Fruit fly (Drosophila melanogaster): ENCODE results near the gene danr.
"Not testable (repeated sequence)": the region's sequence is repeated elsewhere in the genome, so short reads cannot be mapped to it uniquely, and the experiment has no call there.

Gene danr

dm6 chr3R:25137565-25138367 is at the start of gene danr:
Gene danr (plus strand): TSS chr3R:25138072.
- no peak for TF ChIP-seq noc (tag; optimal IDR thresholded peaks at IDR 0.05)

- TF ChIP-seq noc (tag; optimal IDR thresholded peaks at IDR 0.05): no peak
Observed at dm6 chr3R:25094639-25095038, 43.2 kb upstream of the danr start, which contains the start of gene fd96Cb. Gene fd96Cb (plus strand): TSS chr3R:25095012.

- no peak for TF ChIP-seq noc (tag; optimal IDR thresholded peaks at IDR 0.05)
Observed at dm6 chr3R:25097486-25097885, 40.4 kb upstream of the danr start, which contains the start of the genes CG33095 and CG33096. Gene CG33095 (plus strand): TSS chr3R:25097672. Gene CG33096 (plus strand): TSS chr3R:25097672.

- no peak for TF ChIP-seq noc (tag; optimal IDR thresholded peaks at IDR 0.05)
Observed at dm6 chr3R:25102253-25102652, 35.6 kb upstream of the danr start, which contains the start of gene CG45095. Gene CG45095 (plus strand): TSS chr3R:25102553.

- TF ChIP-seq noc (tag; optimal IDR thresholded peaks at IDR 0.05): no peak
Observed at dm6 chr3R:25108932-25109331, 28.9 kb upstream of the danr start, which contains the start of gene CG34027. Gene CG34027 (minus strand): TSS chr3R:25109032.

dm6 chr3R:25112466-25112939 is 25.4 kb upstream of the danr start, which contains the start of gene Nepl16:
Gene Nepl16 (minus strand): TSS chr3R:25112516.
- no peak for TF ChIP-seq noc (tag; optimal IDR thresholded peaks at IDR 0.05)

- no peak for TF ChIP-seq noc (tag; optimal IDR thresholded peaks at IDR 0.05)
Observed at dm6 chr3R:25122736-25123211, 15.1 kb upstream of the danr start, which contains the start of the genes CG31510 and TTLL5. Gene CG31510 (minus strand): TSS chr3R:25122920. Gene TTLL5 (minus strand): TSS chr3R:25122920.

dm6 chr3R:25123262-25123661 is 14.6 kb upstream of the danr start, which contains the start of gene vig2:
Gene vig2 (plus strand): TSS chr3R:25123373.
- not testable (repeated sequence) for TF ChIP-seq noc (tag; optimal IDR thresholded peaks at IDR 0.05)

- no peak for TF ChIP-seq noc (tag; optimal IDR thresholded peaks at IDR 0.05)
Observed at dm6 chr3R:25126823-25127222, 11.0 kb upstream of the danr start.

dm6 chr3R:25127231-25127689 is 10.6 kb upstream of the danr start, which contains the start of the genes Mocs2A, Mocs2B and Clbn:
Gene Mocs2A (minus strand): TSS chr3R:25127359.
Gene Mocs2B (minus strand): TSS chr3R:25127359.
Gene Clbn (plus strand): TSS chr3R:25127502.
- no peak for TF ChIP-seq noc (tag; optimal IDR thresholded peaks at IDR 0.05)

- TF ChIP-seq noc (tag; optimal IDR thresholded peaks at IDR 0.05): not testable (repeated sequence)
Observed at dm6 chr3R:25131042-25131441, 6.8 kb upstream of the danr start, which contains the start of gene Bili. Gene Bili (plus strand): TSS chr3R:25131306.

- no peak for TF ChIP-seq noc (tag; optimal IDR thresholded peaks at IDR 0.05)
Observed at dm6 chr3R:25152342-25152741, 14.5 kb downstream of the danr start.

- no peak for TF ChIP-seq noc (tag; optimal IDR thresholded peaks at IDR 0.05)
Observed at dm6 chr3R:25161520-25161919, 23.6 kb downstream of the danr start.

- TF ChIP-seq noc (tag; optimal IDR thresholded peaks at IDR 0.05): no peak
Observed at dm6 chr3R:25166788-25167187, 28.9 kb downstream of the danr start.

- no peak for TF ChIP-seq noc (tag; optimal IDR thresholded peaks at IDR 0.05)
Observed at dm6 chr3R:25167407-25168191, 29.7 kb downstream of the danr start.
